Worm (Caenorhabditis elegans): ENCODE results near the gene F22B7.1.

Gene F22B7.1

ce11 chrIII:8658367-8658761 lies 6.8 kb upstream of the F22B7.1 start (continued):
- no peak for TF ChIP-seq ceh-8 (GFP tag; optimal IDR thresholded peaks at IDR 0.05)
- no peak for TF ChIP-seq unc-62 (GFP tag; optimal IDR thresholded peaks at IDR 0.05)
- TF ChIP-seq elt-3 (tag; optimal IDR thresholded peaks at IDR 0.05): peak in 5 of 6 experiments; percentile 63 to 95 (median 91)
- TF ChIP-seq hpl-2 (GFP tag; optimal IDR thresholded peaks at IDR 0.05): peak; percentile 68
- TF ChIP-seq hlh-4 (tag; optimal IDR thresholded peaks at IDR 0.05): no peak
- peak; percentile 89 for TF ChIP-seq ztf-4 (tag; optimal IDR thresholded peaks at IDR 0.05)
- TF ChIP-seq pag-3 (tag; optimal IDR thresholded peaks at IDR 0.05; ENCODE audit: borderline replicate concordance, insufficient read depth): peak; percentile 55
- peak; percentile 32 for TF ChIP-seq lin-39 (tag; optimal IDR thresholded peaks at IDR 0.05)
- peak; percentile 96 for TF ChIP-seq nhr-90 (tag; optimal IDR thresholded peaks at IDR 0.05; ENCODE audit: poor library complexity)
- no peak for TF ChIP-seq pqm-1 (tag; optimal IDR thresholded peaks at IDR 0.05)
- no peak for TF ChIP-seq nhr-28 (tag; optimal IDR thresholded peaks at IDR 0.05)
- peak; percentile 88 for TF ChIP-seq xbp-1 (tag; optimal IDR thresholded peaks at IDR 0.05)
- no peak for TF ChIP-seq hlh-17 (GFP tag; optimal IDR thresholded peaks at IDR 0.05; ENCODE audit: borderline replicate concordance)
- peak; percentile 32 for TF ChIP-seq aly-2 (tag; optimal IDR thresholded peaks at IDR 0.05)
- peak; percentile 88 for TF ChIP-seq swsn-7 (tag; optimal IDR thresholded peaks at IDR 0.05)
- TF ChIP-seq fos-1 (tag; optimal IDR thresholded peaks at IDR 0.05): peak; percentile 83
- TF ChIP-seq rnt-1 (tag; optimal IDR thresholded peaks at IDR 0.05): peak; percentile 87
- no peak for TF ChIP-seq nhr-76 (tag; optimal IDR thresholded peaks at IDR 0.05)
- TF ChIP-seq fkh-8 (tag; optimal IDR thresholded peaks at IDR 0.05): peak; percentile 52
- no peak for TF ChIP-seq nhr-11 (tag; optimal IDR thresholded peaks at IDR 0.05)
- TF ChIP-seq nhr-19 (GFP tag; conservative IDR thresholded peaks at IDR 0.05): peak; percentile 93
- peak; percentile 57 to 65 for TF ChIP-seq efl-1 (optimal IDR thresholded peaks at IDR 0.05)
- TF ChIP-seq efl-1 (GFP tag; optimal IDR thresholded peaks at IDR 0.05 in 1 of 2): peak; percentile 47 to 95
- peak; percentile 87 for TF ChIP-seq dsc-1 (tag; optimal IDR thresholded peaks at IDR 0.05)
- TF ChIP-seq elt-2 (tag; optimal IDR thresholded peaks at IDR 0.05): peak; percentile 96
- peak; percentile 34 for TF ChIP-seq aha-1 (tag; optimal IDR thresholded peaks at IDR 0.05)
- TF ChIP-seq nhr-71 (tag; optimal IDR thresholded peaks at IDR 0.05): peak; percentile 99
- peak; percentile 73 for TF ChIP-seq lir-3 (tag; optimal IDR thresholded peaks at IDR 0.05; ENCODE audit: poor library complexity)
- no peak for TF ChIP-seq sptf-1 (tag; optimal IDR thresholded peaks at IDR 0.05)
- TF ChIP-seq fkh-10 (GFP tag; optimal IDR thresholded peaks at IDR 0.05): no peak
- peak; percentile 99 for TF ChIP-seq nhr-85 (tag)
- TF ChIP-seq C04F5.9 (tag; optimal IDR thresholded peaks at IDR 0.05): peak; percentile 71
- no peak for TF ChIP-seq ceh-63 (GFP tag; optimal IDR thresholded peaks at IDR 0.05)
- no peak for TF ChIP-seq pax-3 (tag; optimal IDR thresholded peaks at IDR 0.05)
- no peak for TF ChIP-seq ets-5 (GFP tag; IDR thresholded peaks at IDR 0.05)
- TF ChIP-seq snu-23 (GFP tag; optimal IDR thresholded peaks at IDR 0.05): peak; percentile 98
- TF ChIP-seq unc-86 (tag; optimal IDR thresholded peaks at IDR 0.05): no peak
- peak; percentile 80 to 90 for TF ChIP-seq lsy-2 (tag; optimal IDR thresholded peaks at IDR 0.05)
- TF ChIP-seq C16A3.4 (tag; optimal IDR thresholded peaks at IDR 0.05): peak; percentile 81
- TF ChIP-seq lin-13 (GFP tag; optimal IDR thresholded peaks at IDR 0.05): peak; percentile 77
- TF ChIP-seq F16B12.6 (tag; optimal IDR thresholded peaks at IDR 0.05): no peak
- TF ChIP-seq sox-4 (tag; optimal IDR thresholded peaks at IDR 0.05): no peak
- TF ChIP-seq ceh-90 (tag; optimal IDR thresholded peaks at IDR 0.05): no peak
- TF ChIP-seq irx-1 (tag; optimal IDR thresholded peaks at IDR 0.05): peak; percentile 83
- TF ChIP-seq egl-13 (tag; optimal IDR thresholded peaks at IDR 0.05): peak; percentile 73
- TF ChIP-seq nhr-47 (tag; optimal IDR thresholded peaks at IDR 0.05): peak; percentile 87
- TF ChIP-seq snpc-4 (tag; optimal IDR thresholded peaks at IDR 0.05): peak; percentile 76
- TF ChIP-seq skn-1 (tag; optimal IDR thresholded peaks at IDR 0.05): peak; percentile 55
- no peak for TF ChIP-seq Y116A8C.19 (tag; optimal IDR thresholded peaks at IDR 0.05; ENCODE audit: borderline replicate concordance)
- peak; percentile 34; the same call in 1 of the 2 replicates for TF ChIP-seq ceh-88 (GFP tag; IDR thresholded peaks at IDR 0.05)
- no peak for TF ChIP-seq isw-1 (GFP tag; IDR thresholded peaks at IDR 0.05)
- TF ChIP-seq sup-37 (GFP tag; optimal IDR thresholded peaks at IDR 0.05): peak; percentile 18
- no peak for TF ChIP-seq ces-1 (GFP tag; optimal IDR thresholded peaks at IDR 0.05)
- TF ChIP-seq jun-1 (tag; optimal IDR thresholded peaks at IDR 0.05): peak; percentile 69

Measured in whole organism, L1 larva.